Fruit fly (Drosophila melanogaster) whole organism, embryonic: Measurements from ENCODE around the gene CG7653.
A peak's percentile ranks its signal among the peaks of the same experiment; 100 is the strongest.

Experiments used
- BEAF-32 ChIP-seq: fragments of 200-800 bp; sonication (Bioruptor generic); optimal IDR thresholded peaks from 3 replicates; lab custom pipeline; 2017; ENCODE audit warnings: missing biosample characterization, missing genetic modification characterization, mild to moderate bottlenecking, moderate library complexity, missing genetic modification reagents
- CG10959 ChIP-seq: fragments of 200-800 bp; sonication (Bioruptor generic); IDR thresholded peaks from 2 replicates; pipeline ENCODE4 v1.3.6; 2022; ENCODE audit warnings: missing biosample characterization, missing genetic modification characterization
- CG11398 ChIP-seq: fragments of 200-800 bp; sonication (Bioruptor generic); optimal IDR thresholded peaks from 2 replicates; lab custom pipeline; 2016; ENCODE audit warnings: missing biosample characterization, missing genetic modification characterization
- CG12104 ChIP-seq: fragments of 200-800 bp; sonication (Bioruptor generic); optimal IDR thresholded peaks from 3 replicates; lab custom pipeline; 2016; ENCODE audit warnings: missing biosample characterization, missing genetic modification characterization
- CG13775 ChIP-seq: fragments of 200-800 bp; sonication (Bioruptor generic); optimal IDR thresholded peaks from 3 replicates; lab custom pipeline; 2017; ENCODE audit warnings: missing biosample characterization, mild to moderate bottlenecking, missing genetic modification characterization
- CG16813 ChIP-seq: fragments of 200-800 bp; sonication (Bioruptor generic); IDR thresholded peaks from 3 replicates; pipeline ENCODE4 v1.3.6; 2022; ENCODE audit warnings: missing biosample characterization, missing genetic modification characterization; ENCODE audit not compliant: partially characterized antibody
- CG17328 ChIP-seq: fragments of 200-800 bp; sonication (Bioruptor generic); IDR thresholded peaks from 2 replicates; pipeline ENCODE4 v1.3.6; 2022; ENCODE audit warnings: missing biosample characterization, missing genetic modification characterization
- CG17802 ChIP-seq: fragments of 200-800 bp; sonication (Bioruptor generic); optimal IDR thresholded peaks from 2 replicates; lab custom pipeline; 2018; ENCODE audit warnings: missing biosample characterization, mild to moderate bottlenecking, missing genetic modification characterization, moderate library complexity
- CG30403 ChIP-seq: fragments of 200-800 bp; sonication (Bioruptor generic); optimal IDR thresholded peaks from 3 replicates; lab custom pipeline; 2016; ENCODE audit warnings: missing biosample characterization, missing genetic modification characterization
- CG31365 ChIP-seq: fragments of 200-800 bp; sonication (Bioruptor generic); optimal IDR thresholded peaks from 2 replicates; lab custom pipeline; 2018; ENCODE audit warnings: missing biosample characterization, mild to moderate bottlenecking, missing genetic modification characterization
- CG3838 ChIP-seq: fragments of 200-800 bp; sonication (Bioruptor generic); optimal IDR thresholded peaks from 3 replicates; lab custom pipeline; 2016; ENCODE audit warnings: missing biosample characterization, missing genetic modification characterization
- CG4617 ChIP-seq: fragments of 200-800 bp; sonication (Bioruptor generic); optimal IDR thresholded peaks from 3 replicates; lab custom pipeline; 2016; ENCODE audit warnings: missing biosample characterization, missing genetic modification characterization, borderline replicate concordance
- CG4854 ChIP-seq: fragments of 200-800 bp; sonication (Bioruptor generic); optimal IDR thresholded peaks from 2 replicates; lab custom pipeline; 2016; ENCODE audit warnings: missing biosample characterization, missing genetic modification characterization, inconsistent platforms
- CG7372 ChIP-seq: fragments of 200-800 bp; sonication (Bioruptor generic); IDR thresholded peaks from 2 replicates; pipeline ENCODE4 v1.3.6; 2022; ENCODE audit warnings: missing biosample characterization, missing genetic modification characterization
- CG7928 ChIP-seq: fragments of 200-800 bp; sonication (Bioruptor generic); optimal IDR thresholded peaks from 2 replicates; lab custom pipeline; 2017; ENCODE audit warnings: missing biosample characterization, mild to moderate bottlenecking, missing genetic modification characterization
- CG7987 ChIP-seq: fragments of 200-800 bp; sonication (Bioruptor generic); optimal IDR thresholded peaks from 2 replicates; lab custom pipeline; 2018; ENCODE audit warnings: missing biosample characterization, mild to moderate bottlenecking, missing genetic modification characterization, moderate library complexity
- CG8290 ChIP-seq, 3 experiments: fragments of 200-800 bp; sonication (Bioruptor generic); optimal IDR thresholded peaks; 2 replicates each; lab custom pipeline; 2016 to 2019; ENCODE audit warnings: missing biosample characterization in 3 of 3, missing genetic modification characterization in 3 of 3, mild to moderate bottlenecking in 2 of 3, moderate library complexity in 1 of 3
- CG8359 ChIP-seq: fragments of 200-800 bp; sonication (Bioruptor generic); optimal IDR thresholded peaks from 2 replicates; lab custom pipeline; 2017; ENCODE audit warnings: missing biosample characterization, mild to moderate bottlenecking, missing genetic modification characterization, borderline replicate concordance
- CG8944 ChIP-seq: fragments of 200-800 bp; sonication (Bioruptor generic); optimal IDR thresholded peaks from 3 replicates; lab custom pipeline; 2016; ENCODE audit warnings: missing biosample characterization, missing genetic modification characterization
- CoRest ChIP-seq: fragments of 200-800 bp; sonication (Bioruptor generic); optimal IDR thresholded peaks from 3 replicates; lab custom pipeline; 2018; ENCODE audit warnings: missing biosample characterization, mild to moderate bottlenecking, missing genetic modification characterization, moderate library complexity
- D19A ChIP-seq: fragments of 200-800 bp; optimal IDR thresholded peaks from 3 replicates; lab custom pipeline; 2019; ENCODE audit warnings: missing biosample characterization, mild to moderate bottlenecking, missing genetic modification characterization, moderate library complexity
- H2.0 ChIP-seq: fragments of 200-800 bp; sonication (Bioruptor generic); IDR thresholded peaks from 2 replicates; pipeline ENCODE4 v1.3.6; 2022; ENCODE audit warnings: missing biosample characterization, missing genetic modification characterization
- HLH54F ChIP-seq: fragments of 200-800 bp; sonication (Bioruptor generic); optimal IDR thresholded peaks from 3 replicates; lab custom pipeline; 2016; ENCODE audit warnings: missing biosample characterization, missing genetic modification characterization
- Hr39 ChIP-seq: fragments of >200 bp; optimal IDR thresholded peaks from 2 replicates; lab custom pipeline; 2017
- Jarid2 ChIP-seq: fragments of 200-800 bp; sonication (Bioruptor generic); optimal IDR thresholded peaks from 3 replicates; lab custom pipeline; 2017; ENCODE audit warnings: mild to moderate bottlenecking, missing biosample characterization, missing genetic modification reagents, missing genetic modification characterization
- Lhr ChIP-seq: fragments of 200-800 bp; sonication (Bioruptor generic); optimal IDR thresholded peaks from 3 replicates; lab custom pipeline; 2017; ENCODE audit warnings: mild to moderate bottlenecking, missing biosample characterization, missing genetic modification reagents, missing genetic modification characterization
- MTF-1 ChIP-seq: fragments of 200-800 bp; sonication (Bioruptor generic); optimal IDR thresholded peaks from 2 replicates; lab custom pipeline; 2018; ENCODE audit warnings: missing biosample characterization, mild to moderate bottlenecking, missing genetic modification characterization, borderline replicate concordance
- Rx ChIP-seq: fragments of 200-800 bp; sonication (Bioruptor generic); IDR thresholded peaks from 2 replicates; pipeline ENCODE4 v1.3.6; 2022; ENCODE audit warnings: missing biosample characterization, missing genetic modification characterization
- Taf1 ChIP-seq: fragments of 200-800 bp; sonication (Bioruptor generic); IDR thresholded peaks from 2 replicates; pipeline ENCODE4 v1.3.6; 2022; ENCODE audit warnings: missing biosample characterization, missing genetic modification characterization
- Trl ChIP-seq, 3 experiments: fragments of >200 bp in 2 of 3; fragments of 200-800 bp in 1 of 3; sonication (Bioruptor generic) in 1 of 3; optimal IDR thresholded peaks; 2 replicates in 1 of 3; 3 replicates in 2 of 3; lab custom pipeline; 2016 to 2017; ENCODE audit warnings: missing biosample characterization in 1 of 3, missing genetic modification characterization in 1 of 3
- Xbp1 ChIP-seq: fragments of 200-800 bp; sonication (Bioruptor generic); optimal IDR thresholded peaks from 3 replicates; lab custom pipeline; 2016; ENCODE audit warnings: missing biosample characterization, mild to moderate bottlenecking, missing genetic modification characterization
- ash1 ChIP-seq: fragments of 200-800 bp; sonication (Bioruptor generic); optimal IDR thresholded peaks from 2 replicates; lab custom pipeline; 2018; ENCODE audit warnings: missing biosample characterization, mild to moderate bottlenecking, missing genetic modification characterization
- ato ChIP-seq: fragments of 200-800 bp; sonication (Bioruptor generic); IDR thresholded peaks from 2 replicates; pipeline ENCODE4 v1.3.6; 2022; ENCODE audit warnings: missing biosample characterization, missing genetic modification characterization; ENCODE audit not compliant: partially characterized antibody
- cas ChIP-seq: fragments of 200-800 bp; sonication (Bioruptor generic); IDR thresholded peaks from 2 replicates; pipeline ENCODE4 v1.3.6; 2022; ENCODE audit warnings: missing biosample characterization, missing genetic modification characterization
- chif ChIP-seq, 2 experiments: fragments of 200-800 bp; sonication (Bioruptor generic); optimal IDR thresholded peaks; 3 replicates each; lab custom pipeline; 2016; ENCODE audit warnings: missing biosample characterization in 2 of 2, missing genetic modification characterization in 2 of 2
- crp ChIP-seq, 2 experiments: fragments of 200-800 bp; sonication (Bioruptor generic); optimal IDR thresholded peaks; 2 replicates in 1 of 2; 3 replicates in 1 of 2; lab custom pipeline; 2017; ENCODE audit warnings: missing biosample characterization in 2 of 2, missing genetic modification characterization in 2 of 2, mild to moderate bottlenecking in 1 of 2, moderate library complexity in 1 of 2
- dati ChIP-seq: fragments of 200-800 bp; sonication (Bioruptor generic); IDR thresholded peaks from 2 replicates; pipeline ENCODE4 v1.3.6; 2022; ENCODE audit warnings: missing biosample characterization, missing genetic modification characterization
- fd3F ChIP-seq: fragments of 200-800 bp; sonication (Bioruptor generic); optimal IDR thresholded peaks from 2 replicates; lab custom pipeline; 2018; ENCODE audit warnings: missing biosample characterization, mild to moderate bottlenecking, missing genetic modification characterization, moderate library complexity
- her ChIP-seq: fragments of 200-800 bp; sonication (Bioruptor generic); optimal IDR thresholded peaks from 2 replicates; lab custom pipeline; 2016; ENCODE audit warnings: missing biosample characterization, missing genetic modification characterization
- lilli ChIP-seq: fragments of 200-800 bp; sonication (Bioruptor generic); optimal IDR thresholded peaks from 3 replicates; lab custom pipeline; 2016; ENCODE audit warnings: missing biosample characterization, missing genetic modification characterization
- luna ChIP-seq: fragments of 200-800 bp; sonication (Bioruptor generic); optimal IDR thresholded peaks from 2 replicates; lab custom pipeline; 2016; ENCODE audit warnings: missing biosample characterization, missing genetic modification characterization
- onecut ChIP-seq: fragments of 200-800 bp; sonication (Bioruptor generic); IDR thresholded peaks from 2 replicates; pipeline ENCODE4 v1.3.6; 2022; ENCODE audit warnings: missing biosample characterization, missing genetic modification characterization
- phol ChIP-seq: fragments of 200-800 bp; sonication (Bioruptor generic); optimal IDR thresholded peaks from 3 replicates; lab custom pipeline; 2018; ENCODE audit warnings: missing biosample characterization, mild to moderate bottlenecking, missing genetic modification characterization, moderate library complexity
- ranshi ChIP-seq: fragments of 200-800 bp; sonication (Bioruptor generic); IDR thresholded peaks from 2 replicates; pipeline ENCODE4 v1.3.6; 2022; ENCODE audit warnings: missing biosample characterization, missing genetic modification characterization
- rib ChIP-seq: fragments of 200-800 bp; sonication (Bioruptor generic); IDR thresholded peaks from 2 replicates; pipeline ENCODE4 v1.3.6; 2022; ENCODE audit warnings: missing biosample characterization, missing genetic modification characterization
- shn ChIP-seq: fragments of 200-800 bp; sonication (Bioruptor generic); optimal IDR thresholded peaks from 3 replicates; lab custom pipeline; 2016; ENCODE audit warnings: missing biosample characterization, missing genetic modification characterization
- sna ChIP-seq: fragments of 200-800 bp; sonication (Bioruptor generic); IDR thresholded peaks from 2 replicates; pipeline ENCODE4 v1.3.6; 2022; ENCODE audit warnings: missing biosample characterization, missing genetic modification characterization; ENCODE audit not compliant: partially characterized antibody
- vnd ChIP-seq: fragments of 200-800 bp; sonication (Bioruptor generic); IDR thresholded peaks from 3 replicates; pipeline ENCODE4 v1.3.6; 2022; ENCODE audit warnings: missing biosample characterization, missing genetic modification characterization; ENCODE audit not compliant: partially characterized antibody

The CG7653 gene

dm6 chr2L:15912901-15913673, 33.1 kb upstream of the CG7653 start (continued):
- TF ChIP-seq dati (GFP tag; lab: Robert Waterston, UW) (no peak), CG4617 (GFP tag; lab: Kevin White, UChicago) (no peak), CG31365 (no peak), luna (GFP tag; lab: Kevin White, UChicago) (no peak), vnd (GFP tag; lab: Robert Waterston, UW) (no peak), fd3F (GFP tag; lab: Kevin White, UChicago) (peak; percentile 63), CG7987 (peak; percentile 82), CG17328 (GFP tag; lab: Robert Waterston, UW) (peak; percentile 46; the same call in 1 of the 2 replicates), sna (no peak), ash1 (GFP tag; lab: Kevin White, UChicago) (no peak), her (no peak), shn (no peak), onecut (GFP tag; lab: Robert Waterston, UW) (no peak; the same call in 1 of the 2 replicates), CG10959 (no peak), H2.0 (GFP tag; lab: Robert Waterston, UW) (no peak), Lhr (GFP tag; lab: Kevin White, UChicago) (no peak), CG7372 (GFP tag; lab: Robert Waterston, UW) (no peak), crp (GFP tag; optimal IDR thresholded peaks at IDR 0.05; lab: Kevin White, UChicago) (no peak), Trl (optimal IDR thresholded peaks at IDR 0.05; lab: Kevin White, UChicago) (peak in 1 of 2 experiments; percentile 4), Trl (GFP tag; optimal IDR thresholded peaks at IDR 0.05; lab: Kevin White, UChicago) (no peak), CG4854 (no peak), Taf1 (GFP tag; lab: Robert Waterston, UW) (no peak), Xbp1 (GFP tag; lab: Kevin White, UChicago) (peak; percentile 67), CG8359 (GFP tag; lab: Kevin White, UChicago) (peak; percentile 19), CoRest (tag; lab: Kevin White, UChicago) (peak; percentile 94), chif (GFP tag; optimal IDR thresholded peaks at IDR 0.05; lab: Kevin White, UChicago) (no peak), BEAF-32 (GFP tag; lab: Kevin White, UChicago) (no peak), CG17802 (tag; lab: Kevin White, UChicago) (no peak), CG12104 (GFP tag; lab: Kevin White, UChicago) (peak; percentile 78), Rx (GFP tag; lab: Robert Waterston, UW) (0 out of 2 replicates have a peak, but pooled peaks have one; percentile 5), rib (peak; percentile 52; the same call in 1 of the 2 replicates), D19A (tag; lab: Kevin White, UChicago) (peak; percentile 79), Hr39 (no peak), ato (no peak), MTF-1 (GFP tag; lab: Kevin White, UChicago) (peak; percentile 18), phol (tag; lab: Kevin White, UChicago) (peak; percentile 92), cas (no peak), CG7928 (GFP tag; lab: Kevin White, UChicago) (no peak), CG13775 (GFP tag; lab: Kevin White, UChicago) (peak; percentile 82), HLH54F (GFP tag; lab: Kevin White, UChicago) (no peak), ranshi (GFP tag; lab: Robert Waterston, UW) (no peak), CG30403 (peak; percentile 80), CG11398 (GFP tag; lab: Kevin White, UChicago) (no peak), CG8944 (GFP tag; lab: Kevin White, UChicago) (no peak), Jarid2 (peak; percentile 54), CG16813 (no peak), lilli (no peak), CG3838 (GFP tag; lab: Kevin White, UChicago) (no peak), CG8290 (GFP tag; optimal IDR thresholded peaks at IDR 0.05; lab: Kevin White, UChicago) (no peak), CG8290 (tag; optimal IDR thresholded peaks at IDR 0.05; lab: Kevin White, UChicago) (peak in 1 of 2 experiments; percentile 84)
